Worm (Caenorhabditis elegans): Measurements from ENCODE around the gene gta-1.

The gta-1 gene

DNA sequence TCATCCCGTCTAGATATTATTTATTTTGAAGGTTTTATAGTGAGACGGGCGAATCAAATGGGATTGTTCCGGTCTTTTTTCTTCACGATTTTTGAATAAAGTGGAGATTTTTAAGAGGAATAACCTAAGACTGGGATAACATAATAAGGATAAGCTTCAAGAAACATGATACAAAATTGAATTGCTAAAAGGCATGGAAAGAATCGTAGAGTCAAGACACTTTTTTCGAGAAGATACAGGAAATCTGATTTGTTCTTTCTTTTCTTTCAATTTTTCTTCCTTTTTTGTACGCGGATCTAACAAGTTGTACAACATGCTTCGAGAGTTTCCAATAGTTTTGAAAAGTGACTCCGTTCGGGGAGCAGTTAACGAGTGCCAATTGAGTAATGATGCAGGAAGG lies 11.0 kb downstream of the gta-1 start:
- TF ChIP-seq unc-86 (tag; optimal IDR thresholded peaks at IDR 0.05) = no peak
- TF ChIP-seq fax-1 (tag; optimal IDR thresholded peaks at IDR 0.05) = no peak
- peak; percentile 82 for TF ChIP-seq unc-42 (tag; optimal IDR thresholded peaks at IDR 0.05)

DNA sequence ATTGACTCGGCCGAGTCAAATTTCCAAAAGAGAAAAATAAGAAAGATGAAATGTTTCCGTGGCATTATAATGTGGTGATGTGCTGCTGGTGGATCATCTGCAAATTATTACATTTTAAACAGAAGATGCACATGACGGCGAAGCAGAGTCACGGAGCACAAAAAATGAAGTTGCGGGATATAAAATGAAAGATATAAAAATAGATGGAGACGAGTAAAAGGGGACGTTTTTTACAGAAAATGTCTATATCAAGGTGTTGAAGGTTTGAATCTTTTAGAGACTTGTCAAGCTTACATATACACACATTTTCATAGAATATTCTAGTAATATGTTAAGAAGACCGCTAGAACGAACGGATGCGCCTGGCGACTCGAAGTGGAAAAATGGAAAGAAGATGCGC lies 13.9 kb downstream of the gta-1 start, which contains the start of gene ptrg-1:
ptrg-1 (minus strand) TSS at position 101 of the 400 bp plus-strand sequence.
- TF ChIP-seq ceh-24 (tag; optimal IDR thresholded peaks at IDR 0.05) (no peak), rnt-1 (tag; optimal IDR thresholded peaks at IDR 0.05) (no peak), ceh-2 (tag; optimal IDR thresholded peaks at IDR 0.05) (no peak), ref-2 (tag; optimal IDR thresholded peaks at IDR 0.05) (no peak), unc-3 (GFP tag; conservative IDR thresholded peaks at IDR 0.05) (no peak), unc-3 (tag; optimal IDR thresholded peaks at IDR 0.05) (no peak), ceh-31 (tag; optimal IDR thresholded peaks at IDR 0.05) (no peak), pqm-1 (tag; optimal IDR thresholded peaks at IDR 0.05) (no peak), sox-4 (tag; optimal IDR thresholded peaks at IDR 0.05) (no peak), ztf-16 (tag; optimal IDR thresholded peaks at IDR 0.05) (no peak), npax-4 (tag; optimal IDR thresholded peaks at IDR 0.05) (no peak), lin-11 (tag; optimal IDR thresholded peaks at IDR 0.05) (no peak), fkh-10 (GFP tag; optimal IDR thresholded peaks at IDR 0.05) (no peak), Y22D7AL.16 (tag; optimal IDR thresholded peaks at IDR 0.05) (no peak)

DNA sequence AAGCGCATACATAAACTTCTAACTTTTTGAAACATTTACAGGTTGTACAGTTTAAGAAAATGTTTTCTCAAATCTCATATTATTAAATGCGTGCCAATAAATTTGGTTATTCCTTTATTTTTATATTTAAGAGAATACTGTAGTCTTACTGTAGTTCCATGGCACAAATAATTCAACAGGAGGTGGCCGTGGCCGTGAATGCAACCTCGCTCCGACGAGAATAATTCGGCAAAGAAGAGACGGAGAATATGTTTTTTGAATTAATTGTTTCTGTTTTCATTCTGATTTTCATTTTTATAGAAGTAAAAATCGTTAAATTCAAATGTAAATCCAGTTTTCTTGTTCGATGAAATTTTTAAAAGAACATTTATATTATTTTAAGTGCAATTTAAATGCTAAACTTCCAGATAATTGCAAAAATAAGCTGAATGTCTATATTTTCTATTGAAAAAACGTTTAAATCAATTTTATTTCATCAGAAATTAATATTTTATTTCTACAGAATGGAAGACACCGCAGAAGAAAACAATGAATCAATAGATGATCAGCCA lies 16.9 kb downstream of the gta-1 start, which contains the start of gene gon-4:
gon-4 (plus strand) TSS at position 501 of the 551 bp plus-strand sequence.
- TF ChIP-seq ceh-31 (tag; optimal IDR thresholded peaks at IDR 0.05) = peak; percentile 19
- TF ChIP-seq tbx-2 (tag; optimal IDR thresholded peaks at IDR 0.05) = no peak
- TF ChIP-seq unc-86 (tag; optimal IDR thresholded peaks at IDR 0.05) = no peak
- TF ChIP-seq ceh-2 (tag; optimal IDR thresholded peaks at IDR 0.05) = peak; percentile 28
- no peak for TF ChIP-seq odd-2 (tag; optimal IDR thresholded peaks at IDR 0.05)
- no peak for TF ChIP-seq pax-1 (tag; optimal IDR thresholded peaks at IDR 0.05)

ce11 chrIV:10206182-10206581 lies 25.7 kb downstream of the gta-1 start, which contains the start of gene K04D7.6:
Gene K04D7.6, minus strand, starts transcription at chrIV:10206282.
- TF ChIP-seq ama-1 (optimal IDR thresholded peaks at IDR 0.05) (no peak), tbx-2 (tag; optimal IDR thresholded peaks at IDR 0.05) (no peak), pax-1 (tag; optimal IDR thresholded peaks at IDR 0.05) (no peak), sdc-2 (tag; optimal IDR thresholded peaks at IDR 0.05) (no peak), dve-1 (tag; optimal IDR thresholded peaks at IDR 0.05) (no peak), dmd-4 (tag; optimal IDR thresholded peaks at IDR 0.05; ENCODE audit: borderline replicate concordance) (no peak), fkh-6 (tag; optimal IDR thresholded peaks at IDR 0.05) (no peak), T23F11.4 (GFP tag; optimal IDR thresholded peaks at IDR 0.05) (no peak), npax-4 (tag; optimal IDR thresholded peaks at IDR 0.05) (no peak), unc-55 (GFP tag; optimal IDR thresholded peaks at IDR 0.05) (no peak), pros-1 (tag; optimal IDR thresholded peaks at IDR 0.05) (no peak), sox-2 (GFP tag; IDR thresholded peaks at IDR 0.05) (no peak), eyg-1 (tag; optimal IDR thresholded peaks at IDR 0.05) (no peak), tbx-7 (tag; optimal IDR thresholded peaks at IDR 0.05) (no peak), ceh-6 (GFP tag; optimal IDR thresholded peaks at IDR 0.05) (no peak), elt-2 (tag; optimal IDR thresholded peaks at IDR 0.05) (no peak), ceh-34 (tag; optimal IDR thresholded peaks at IDR 0.05) (no peak), unc-42 (tag; optimal IDR thresholded peaks at IDR 0.05) (no peak), pha-4 (tag; optimal IDR thresholded peaks at IDR 0.05) (no peak), nhr-11 (tag; optimal IDR thresholded peaks at IDR 0.05) (no peak)

DNA sequence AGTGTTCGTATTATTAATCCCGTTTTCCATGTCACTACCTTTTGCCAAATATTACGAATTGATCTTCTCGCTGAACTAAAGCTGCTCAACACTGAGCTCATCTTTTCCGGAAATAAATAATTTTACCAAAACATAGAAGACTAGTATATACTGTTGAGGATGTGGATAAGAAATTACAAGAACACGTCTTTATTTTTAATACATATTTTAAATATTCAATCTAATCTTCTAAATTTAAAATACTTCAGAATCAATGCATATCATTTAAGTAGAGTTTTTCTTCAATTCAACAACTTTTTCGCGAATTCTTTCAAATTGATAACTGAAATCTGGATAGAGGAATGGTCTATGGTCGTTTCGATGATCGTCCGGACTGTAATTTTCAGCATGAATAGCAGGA lies 34.4 kb downstream of the gta-1 start, which contains the start of gene abt-1:
abt-1 (minus strand) TSS at position 101 of the 400 bp plus-strand sequence.
- TF ChIP-seq C38D4.7 (GFP tag; optimal IDR thresholded peaks at IDR 0.05) (no peak), pha-4 (tag; optimal IDR thresholded peaks at IDR 0.05) (no peak), elt-2 (tag; optimal IDR thresholded peaks at IDR 0.05) (no peak), hlh-30 (tag; optimal IDR thresholded peaks at IDR 0.05; ENCODE audit: insufficient read depth) (no peak), Y22D7AL.16 (tag; optimal IDR thresholded peaks at IDR 0.05) (no peak)

All from whole organism, late embryonic.